Worm (Caenorhabditis elegans): ENCODE data around the gene irld-40.

Gene irld-40

DNA sequence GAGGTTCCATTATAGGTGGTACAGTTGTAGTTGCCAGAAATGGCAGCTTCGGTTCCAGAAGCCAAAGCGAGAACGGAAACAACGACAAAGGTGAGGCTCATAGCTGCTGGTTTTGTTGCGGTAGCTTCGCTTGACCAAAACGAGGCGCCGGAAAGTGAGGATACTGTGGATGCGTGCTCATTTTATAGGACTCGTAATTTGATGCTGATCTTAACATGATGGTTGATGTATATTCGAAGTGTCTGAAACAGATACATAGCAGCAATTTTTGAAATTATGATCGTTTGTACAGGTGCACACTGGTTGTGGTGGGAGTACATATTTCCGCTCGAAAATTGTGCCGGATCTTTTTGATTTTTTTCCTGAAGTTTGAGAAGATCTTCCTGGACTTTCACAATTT is 31.2 kb upstream of the irld-40 start, which contains the start of gene Y46H3D.8 (continued):
- TF ChIP-seq snpc-1.1 (tag; optimal IDR thresholded peaks at IDR 0.05; ENCODE audit: insufficient read depth) (no peak), hsf-1 (GFP tag; IDR thresholded peaks at IDR 0.05) (no peak), F52B5.7 (tag; optimal IDR thresholded peaks at IDR 0.05) (no peak), gei-17 (GFP tag; optimal IDR thresholded peaks at IDR 0.05) (no peak), lir-1 (GFP tag; conservative IDR thresholded peaks at IDR 0.05) (no peak), Y56A3A.18 (GFP tag; IDR thresholded peaks at IDR 0.05) (no peak), lin-54 (GFP tag; optimal IDR thresholded peaks at IDR 0.05) (no peak), egl-18 (GFP tag; IDR thresholded peaks at IDR 0.05) (no peak)

ce11 chrV:1631717-1632116 is 30.7 kb upstream of the irld-40 start, which contains the start of gene irld-17:
Gene irld-17 (plus strand): TSS chrV:1632017.
- TF ChIP-seq egl-44 (GFP tag; IDR thresholded peaks at IDR 0.05) (no peak), let-526 (GFP tag; IDR thresholded peaks at IDR 0.05) (no peak), nfya-1 (tag; optimal IDR thresholded peaks at IDR 0.05; ENCODE audit: borderline replicate concordance, insufficient read depth) (no peak), snpc-4 (GFP tag; optimal IDR thresholded peaks at IDR 0.05) (no peak), snpc-4 (tag; optimal IDR thresholded peaks at IDR 0.05) (no peak), lin-35 (GFP tag; optimal IDR thresholded peaks at IDR 0.05) (no peak), nhr-120 (GFP tag; IDR thresholded peaks at IDR 0.05) (no peak), Y67H2A.10 (GFP tag; conservative IDR thresholded peaks at IDR 0.05) (no peak), nfyb-1 (GFP tag; IDR thresholded peaks at IDR 0.05) (no peak), pbrm-1 (GFP tag; IDR thresholded peaks at IDR 0.05) (no peak), ztf-3 (GFP tag; optimal IDR thresholded peaks at IDR 0.05) (no peak), ZK185.1 (tag; optimal IDR thresholded peaks at IDR 0.05; ENCODE audit: poor library complexity, severe bottlenecking) (no peak), bed-1 (GFP tag; IDR thresholded peaks at IDR 0.05) (no peak), lin-54 (GFP tag; optimal IDR thresholded peaks at IDR 0.05) (no peak), aptf-3 (GFP tag; IDR thresholded peaks at IDR 0.05) (no peak), Y56A3A.18 (GFP tag; IDR thresholded peaks at IDR 0.05) (no peak), rpc-1 (optimal IDR thresholded peaks at IDR 0.05) (no peak), rpc-1 (tag; optimal IDR thresholded peaks at IDR 0.05) (no peak)

DNA sequence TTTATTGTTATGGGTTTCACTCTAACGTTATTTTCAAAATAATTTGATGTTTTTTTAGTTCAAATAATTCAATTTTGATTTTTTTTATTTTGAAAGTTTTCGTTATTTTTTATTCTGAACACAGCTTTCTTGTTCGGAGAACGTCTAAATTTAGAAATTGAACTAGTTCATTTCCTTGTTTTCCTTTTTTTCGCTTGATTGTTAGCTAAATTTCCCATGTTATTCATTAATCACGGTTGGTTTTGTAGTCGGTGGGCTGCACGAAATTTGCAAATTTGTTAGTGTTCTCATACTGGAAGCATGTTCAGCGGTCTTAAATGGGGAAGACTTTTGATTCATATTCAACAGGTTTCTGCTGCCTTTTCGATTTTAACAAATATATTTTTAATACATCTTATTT is 26.5 kb upstream of the irld-40 start, which contains the start of gene str-222:
TSS of gene str-222 (plus strand) at position 301 of the 400 bp plus-strand sequence.
- no peak for TF ChIP-seq lag-1 (GFP tag; IDR thresholded peaks at IDR 0.05)
- no peak for TF ChIP-seq ceh-100 (GFP tag; IDR thresholded peaks at IDR 0.05)
- no peak for TF ChIP-seq mes-4 (tag; optimal IDR thresholded peaks at IDR 0.05)
- TF ChIP-seq sea-2 (GFP tag; IDR thresholded peaks at IDR 0.05) = no peak
- TF ChIP-seq ceh-79 (tag; optimal IDR thresholded peaks at IDR 0.05) = no peak
- TF ChIP-seq F49E8.2 (tag; optimal IDR thresholded peaks at IDR 0.05; ENCODE audit: insufficient read depth) = no peak
- TF ChIP-seq hmg-20 (GFP tag; IDR thresholded peaks at IDR 0.05) = no peak
- TF ChIP-seq lin-26 (GFP tag; IDR thresholded peaks at IDR 0.05) = no peak
- no peak for TF ChIP-seq zim-3 (tag; optimal IDR thresholded peaks at IDR 0.05)
- TF ChIP-seq die-1 (tag; optimal IDR thresholded peaks at IDR 0.05) = no peak
- no peak for TF ChIP-seq aptf-3 (GFP tag; IDR thresholded peaks at IDR 0.05)
- no peak for TF ChIP-seq aptf-2 (GFP tag; conservative IDR thresholded peaks at IDR 0.05)
- no peak for TF ChIP-seq F57C9.4 (tag; optimal IDR thresholded peaks at IDR 0.05)
- no peak for TF ChIP-seq hmg-1.2 (GFP tag; IDR thresholded peaks at IDR 0.05)
- TF ChIP-seq mxl-1 (tag; optimal IDR thresholded peaks at IDR 0.05) = no peak
- TF ChIP-seq repo-1 (tag; optimal IDR thresholded peaks at IDR 0.05) = no peak
